Worm (Caenorhabditis elegans) whole organism, L2 larva: ENCODE measurements around the gene Y81G3A.4.
"Not testable (repeated sequence)": the region's sequence is repeated elsewhere in the genome, so short reads cannot be mapped to it uniquely, and the experiment has no call there.

Source experiments
- C34F6.9 ChIP-seq: fragments of 150-350 bp; optimal IDR thresholded peaks from 2 replicates; lab custom pipeline; 2014; ENCODE audit warnings: missing biosample characterization, missing genetic modification characterization
- F13H6.1 ChIP-seq: sonication (generic microtip); optimal IDR thresholded peaks from 2 replicates; lab custom pipeline; 2016; ENCODE audit warnings: missing genetic modification characterization, missing compliant biosample characterization
- R02D3.7 ChIP-seq: fragments of 150-350 bp; optimal IDR thresholded peaks from 2 replicates; lab custom pipeline; 2014; ENCODE audit warnings: missing biosample characterization, missing genetic modification characterization
- Y55F3AM.14 ChIP-seq: fragments of 200-800 bp; sonication (Bioruptor generic); optimal IDR thresholded peaks from 2 replicates; lab custom pipeline; 2018; ENCODE audit warnings: mild to moderate bottlenecking, missing genetic modification characterization, missing compliant biosample characterization
- ZK546.5 ChIP-seq: sonication (generic microtip); optimal IDR thresholded peaks from 2 replicates; lab custom pipeline; 2017; ENCODE audit warnings: missing biosample characterization, missing genetic modification characterization
- alr-1 ChIP-seq: fragments of 150-350 bp; optimal IDR thresholded peaks from 2 replicates; lab custom pipeline; 2014; ENCODE audit warnings: missing biosample characterization, missing genetic modification characterization
- aly-2 ChIP-seq: fragments of 150-350 bp; optimal IDR thresholded peaks from 2 replicates; lab custom pipeline; 2014; ENCODE audit warnings: missing biosample characterization, missing genetic modification characterization
- ama-1 ChIP-seq: fragments of 150-350 bp; optimal IDR thresholded peaks from 2 replicates; lab custom pipeline; 2018; ENCODE audit warnings: inconsistent platforms
- blmp-1 ChIP-seq: sonication (generic microtip); optimal IDR thresholded peaks from 2 replicates; lab custom pipeline; 2017; ENCODE audit warnings: missing genetic modification characterization, mild to moderate bottlenecking, missing compliant biosample characterization, antibody characterized with exemption, moderate library complexity; ENCODE audit not compliant: insufficient read depth
- ceh-16 ChIP-seq: fragments of 150-350 bp; optimal IDR thresholded peaks from 2 replicates; lab custom pipeline; 2014; ENCODE audit warnings: missing biosample characterization, missing genetic modification characterization
- ceh-82 ChIP-seq: fragments of 150-350 bp; optimal IDR thresholded peaks from 2 replicates; lab custom pipeline; 2014; ENCODE audit warnings: missing biosample characterization, missing genetic modification characterization
- crh-2 ChIP-seq: sonication (generic microtip); optimal IDR thresholded peaks from 2 replicates; lab custom pipeline; 2017; ENCODE audit warnings: missing biosample characterization, missing genetic modification characterization
- dmd-4 ChIP-seq: sonication (generic microtip); optimal IDR thresholded peaks from 2 replicates; lab custom pipeline; 2017; ENCODE audit warnings: missing biosample characterization, missing genetic modification characterization
- elt-1 ChIP-seq: fragments of 150-350 bp; optimal IDR thresholded peaks from 2 replicates; lab custom pipeline; 2014; ENCODE audit warnings: missing biosample characterization, missing genetic modification characterization
- elt-3 ChIP-seq: sonication (generic microtip); optimal IDR thresholded peaks from 2 replicates; lab custom pipeline; 2017; ENCODE audit warnings: missing biosample characterization, missing genetic modification characterization
- fos-1 ChIP-seq: fragments of 150-350 bp; optimal IDR thresholded peaks from 2 replicates; lab custom pipeline; 2014; ENCODE audit warnings: missing biosample characterization, missing genetic modification characterization
- gmeb-1 ChIP-seq: fragments of 150-350 bp; optimal IDR thresholded peaks from 2 replicates; lab custom pipeline; 2014; ENCODE audit warnings: missing biosample characterization, missing genetic modification characterization
- lin-11 ChIP-seq: fragments of 150-350 bp; sonication (generic microtip); optimal IDR thresholded peaks from 2 replicates; lab custom pipeline; 2014; ENCODE audit warnings: missing biosample characterization, missing genetic modification characterization, inconsistent platforms, mixed read lengths
- lin-13 ChIP-seq: fragments of 150-350 bp; optimal IDR thresholded peaks from 2 replicates; lab custom pipeline; 2014; ENCODE audit warnings: missing biosample characterization, missing genetic modification reagents, missing genetic modification characterization
- lin-39 ChIP-seq: fragments of 150-350 bp; optimal IDR thresholded peaks from 2 replicates; lab custom pipeline; 2014; ENCODE audit warnings: missing biosample characterization, missing genetic modification reagents, missing genetic modification characterization
- lsy-2 ChIP-seq, 2 experiments: fragments of 150-350 bp in 1 of 2; sonication (generic microtip) in 1 of 2; optimal IDR thresholded peaks; 2 replicates each; lab custom pipeline; 2014 to 2017; ENCODE audit warnings: missing biosample characterization in 2 of 2, missing genetic modification characterization in 2 of 2
- mab-5 ChIP-seq: fragments of 150-350 bp; optimal IDR thresholded peaks from 2 replicates; lab custom pipeline; 2014; ENCODE audit warnings: missing biosample characterization, missing genetic modification characterization
- mbf-1 ChIP-seq: sonication (generic microtip); optimal IDR thresholded peaks from 2 replicates; lab custom pipeline; 2017; ENCODE audit warnings: missing biosample characterization, missing genetic modification characterization
- nhr-10 ChIP-seq: sonication (generic microtip); optimal IDR thresholded peaks from 2 replicates; lab custom pipeline; 2017; ENCODE audit warnings: missing biosample characterization, missing genetic modification characterization
- nhr-11 ChIP-seq: fragments of 150-350 bp; optimal IDR thresholded peaks from 2 replicates; lab custom pipeline; 2014; ENCODE audit warnings: missing biosample characterization, missing genetic modification characterization
- nhr-129 ChIP-seq: fragments of 150-350 bp; optimal IDR thresholded peaks from 2 replicates; lab custom pipeline; 2014; ENCODE audit warnings: missing biosample characterization, missing genetic modification characterization
- nhr-21 ChIP-seq: fragments of 150-350 bp; optimal IDR thresholded peaks from 2 replicates; lab custom pipeline; 2014; ENCODE audit warnings: missing biosample characterization, missing genetic modification characterization
- nhr-23 ChIP-seq: fragments of 150-350 bp; optimal IDR thresholded peaks from 2 replicates; lab custom pipeline; 2014; ENCODE audit warnings: missing biosample characterization, missing genetic modification reagents, missing genetic modification characterization
- nhr-25 ChIP-seq: fragments of 150-350 bp; sonication (generic microtip); optimal IDR thresholded peaks from 3 replicates; lab custom pipeline; 2014; ENCODE audit warnings: missing biosample characterization, missing genetic modification characterization
- nhr-6 ChIP-seq: fragments of 150-350 bp; optimal IDR thresholded peaks from 2 replicates; lab custom pipeline; 2014; ENCODE audit warnings: missing biosample characterization, missing genetic modification characterization
- nhr-77 ChIP-seq: fragments of 150-350 bp; optimal IDR thresholded peaks from 2 replicates; lab custom pipeline; 2014; ENCODE audit warnings: missing biosample characterization, missing genetic modification characterization
- peb-1 ChIP-seq: fragments of 150-350 bp; optimal IDR thresholded peaks from 2 replicates; lab custom pipeline; 2014; ENCODE audit warnings: missing biosample characterization, missing genetic modification characterization
- sem-4 ChIP-seq: fragments of 150-350 bp; optimal IDR thresholded peaks from 2 replicates; lab custom pipeline; 2014; ENCODE audit warnings: missing biosample characterization, missing genetic modification reagents, missing genetic modification characterization
- skn-1 ChIP-seq: sonication (generic microtip); optimal IDR thresholded peaks from 2 replicates; lab custom pipeline; 2017; ENCODE audit warnings: missing biosample characterization, missing genetic modification characterization
- sma-3 ChIP-seq: sonication (generic microtip); optimal IDR thresholded peaks from 2 replicates; lab custom pipeline; 2016; ENCODE audit warnings: missing genetic modification reagents, missing genetic modification characterization, missing compliant biosample characterization
- sma-9 ChIP-seq, 2 experiments: fragments of 150-350 bp in 1 of 2; sonication (generic microtip) in 1 of 2; optimal IDR thresholded peaks; 2 replicates each; lab custom pipeline; 2014 to 2016; ENCODE audit warnings: missing genetic modification characterization in 2 of 2, mild to moderate bottlenecking in 1 of 2, missing biosample characterization in 1 of 2, missing compliant biosample characterization in 1 of 2, missing genetic modification reagents in 1 of 2, moderate library complexity in 1 of 2
- snpc-4 ChIP-seq: fragments of 150-350 bp; optimal IDR thresholded peaks from 2 replicates; lab custom pipeline; 2014; ENCODE audit warnings: missing biosample characterization, missing genetic modification characterization
- unc-39 ChIP-seq: fragments of 150-350 bp; optimal IDR thresholded peaks from 2 replicates; lab custom pipeline; 2014; ENCODE audit warnings: missing biosample characterization, missing genetic modification characterization
- unc-55 ChIP-seq: fragments of 150-350 bp; sonication (generic microtip); optimal IDR thresholded peaks from 3 replicates; lab custom pipeline; 2014; ENCODE audit warnings: missing biosample characterization, missing genetic modification reagents, missing genetic modification characterization
- unc-62 ChIP-seq: fragments of 150-350 bp; optimal IDR thresholded peaks from 2 replicates; lab custom pipeline; 2014; ENCODE audit warnings: missing biosample characterization, missing genetic modification reagents, missing genetic modification characterization
- zag-1 ChIP-seq: fragments of 150-350 bp; optimal IDR thresholded peaks from 2 replicates; lab custom pipeline; 2014; ENCODE audit warnings: missing biosample characterization, missing genetic modification characterization
- ztf-1 ChIP-seq: fragments of 200-800 bp; sonication (Bioruptor generic); conservative IDR thresholded peaks from 2 replicates; pipeline ENCODE4 v1.3.6; 2022; ENCODE audit warnings: missing genetic modification characterization, missing compliant biosample characterization
- ztf-11 ChIP-seq: sonication (generic microtip); optimal IDR thresholded peaks from 2 replicates; lab custom pipeline; 2017; ENCODE audit warnings: missing biosample characterization, missing genetic modification characterization
- ztf-4 ChIP-seq: fragments of 150-350 bp; optimal IDR thresholded peaks from 2 replicates; lab custom pipeline; 2014; ENCODE audit warnings: missing biosample characterization, missing genetic modification characterization

Gene Y81G3A.4

ce11 chrII:13078848-13079428 lies 12.3 kb upstream of the Y81G3A.4 start, which contains the start of gene F42G4.6:
Gene F42G4.6 (plus strand): TSS chrII:13079378.
- TF ChIP-seq crh-2: peak; percentile 26
- no peak for TF ChIP-seq snpc-4 (tag; lab: Kevin White, UChicago)
- no peak for TF ChIP-seq nhr-11 (tag; lab: Kevin White, UChicago)
- TF ChIP-seq sma-9 (GFP tag; optimal IDR thresholded peaks at IDR 0.05; lab: Kevin White, UChicago): peak; percentile 12
- TF ChIP-seq sma-9 (tag; optimal IDR thresholded peaks at IDR 0.05; lab: Kevin White, UChicago): no peak
- TF ChIP-seq lin-11 (tag; lab: Kevin White, UChicago): no peak
- TF ChIP-seq lin-13 (GFP tag; lab: Kevin White, UChicago): no peak
- TF ChIP-seq fos-1 (tag; lab: Kevin White, UChicago): peak; percentile 74
- TF ChIP-seq gmeb-1 (tag; lab: Kevin White, UChicago): peak; percentile 49
- no peak for TF ChIP-seq mbf-1

- not testable (repeated sequence) for TF ChIP-seq ceh-16, nhr-11, nhr-23 (tag; lab: Kevin White, UChicago)
Observed at ce11 chrII:13080607-13081006, 10.6 kb upstream of the Y81G3A.4 start, which contains the start of gene Y81G3A.2. Gene Y81G3A.2 (plus strand): TSS chrII:13080907.

ce11 chrII:13082403-13082802 lies 8.8 kb upstream of the Y81G3A.4 start, which contains the start of gene Y81G3A.6:
Gene Y81G3A.6 (minus strand): TSS chrII:13082503.
- not testable (repeated sequence) for TF ChIP-seq C34F6.9; zag-1; snpc-4 (tag; lab: Kevin White, UChicago)
- TF ChIP-seq, all 48 proteins: peak for 0; not testable (repeated sequence) for 48

ce11 chrII:13083752-13084214 lies 7.4 kb upstream of the Y81G3A.4 start, which contains the start of the genes Y81G3A.1 and gcn-2:
Gene Y81G3A.1 (minus strand): TSS chrII:13083926.
Gene gcn-2 (plus strand): TSS chrII:13084164.
- TF ChIP-seq peb-1 (tag; lab: Kevin White, UChicago) (no peak), dmd-4 (tag; lab: Kevin White, UChicago) (no peak), unc-62 (GFP tag; lab: Kevin White, UChicago) (no peak), crh-2 (peak; percentile 46), ztf-4 (no peak), skn-1 (no peak), gmeb-1 (tag; lab: Kevin White, UChicago) (peak; percentile 96), mab-5 (tag; lab: Kevin White, UChicago) (no peak), nhr-6 (tag; lab: Kevin White, UChicago) (no peak), sem-4 (tag; lab: Kevin White, UChicago) (no peak), lin-13 (GFP tag; lab: Kevin White, UChicago) (no peak), nhr-11 (tag; lab: Kevin White, UChicago) (no peak), fos-1 (tag; lab: Kevin White, UChicago) (peak; percentile 10), alr-1 (no peak), lin-39 (tag; lab: Kevin White, UChicago) (no peak), snpc-4 (tag; lab: Kevin White, UChicago) (no peak), elt-3 (no peak), sma-9 (GFP tag; optimal IDR thresholded peaks at IDR 0.05; lab: Kevin White, UChicago) (peak; percentile 52), sma-9 (tag; optimal IDR thresholded peaks at IDR 0.05; lab: Kevin White, UChicago) (no peak), nhr-10 (no peak), ZK546.5 (tag; lab: Kevin White, UChicago) (no peak), aly-2 (tag; lab: Kevin White, UChicago) (no peak), ceh-16 (tag; lab: Kevin White, UChicago) (peak; percentile 36), C34F6.9 (no peak), elt-1 (no peak), nhr-23 (tag; lab: Kevin White, UChicago) (no peak), zag-1 (no peak), ama-1 (lab: Kevin White, UChicago) (no peak), R02D3.7 (tag; lab: Kevin White, UChicago) (no peak), nhr-77 (tag; lab: Kevin White, UChicago) (no peak), Y55F3AM.14 (GFP tag; lab: Kevin White, UChicago) (no peak), unc-39 (tag; lab: Kevin White, UChicago) (no peak), nhr-25 (no peak), ztf-1 (GFP tag; lab: Robert Waterston, UW) (no peak), sma-3 (GFP tag; lab: Kevin White, UChicago) (peak; percentile 29), lsy-2 (tag; optimal IDR thresholded peaks at IDR 0.05; lab: Kevin White, UChicago) (peak in 1 of 2 experiments; percentile 46), mbf-1 (no peak), unc-55 (GFP tag; lab: Kevin White, UChicago) (peak; percentile 70), nhr-129 (tag; lab: Kevin White, UChicago) (peak; percentile 46), nhr-21 (peak; percentile 0), lin-11 (tag; lab: Kevin White, UChicago) (peak; percentile 19), F13H6.1 (tag; lab: Kevin White, UChicago) (no peak), ceh-82 (tag; lab: Kevin White, UChicago) (no peak), ztf-11 (no peak), blmp-1 (no peak)
